Worm (Caenorhabditis elegans) whole organism, dauer: ENCODE results near the gene cyp-29A4.

Experiments
- unc-62 ChIP-seq: sonication (generic microtip); optimal IDR thresholded peaks from 2 replicates; lab custom pipeline; 2017; ENCODE audit warnings: missing biosample characterization, missing genetic modification reagents, missing genetic modification characterization

cyp-29A4 gene

DNA sequence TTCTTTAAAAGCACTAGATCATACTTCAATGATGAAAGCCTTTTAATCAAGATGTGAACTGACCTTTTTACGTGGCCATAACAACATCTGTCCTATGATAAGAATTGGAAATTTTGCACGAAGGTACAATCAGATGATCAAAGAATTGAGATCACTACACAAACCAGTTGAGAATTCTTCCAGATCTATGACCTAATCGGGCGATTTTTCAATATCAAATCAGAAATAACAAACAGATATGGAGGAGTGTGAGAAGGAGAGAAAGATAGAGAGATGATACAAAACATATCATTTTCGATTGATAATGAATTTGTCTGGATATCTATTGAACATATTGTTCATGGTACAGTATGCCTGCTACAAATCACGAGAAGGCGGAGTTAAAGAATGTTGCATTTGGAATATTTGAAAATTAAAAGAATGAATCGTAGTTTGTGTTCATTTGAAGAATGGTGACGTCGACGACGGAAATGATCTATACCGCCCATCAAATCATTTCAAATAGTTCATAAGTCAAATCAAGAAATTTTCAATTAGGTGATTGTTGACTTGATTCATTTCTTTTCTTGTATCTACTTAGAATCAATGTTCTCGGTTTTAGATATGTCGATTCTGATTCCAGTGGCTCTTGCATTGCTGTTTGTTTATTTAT is at the start of gene cyp-29A4:
Gene cyp-29A4, plus strand, starts transcription at position 602 of the 652 bp plus-strand sequence.
- no peak for TF ChIP-seq unc-62 (GFP tag; lab: Kevin White, UChicago)

- no peak for TF ChIP-seq unc-62 (GFP tag; lab: Kevin White, UChicago)
Measured at ce11 chrV:9608256-9608655, 46.3 kb upstream of the cyp-29A4 start, which contains the start of gene dop-2. TSS of gene dop-2 (plus strand) at chrV:9608556.

DNA sequence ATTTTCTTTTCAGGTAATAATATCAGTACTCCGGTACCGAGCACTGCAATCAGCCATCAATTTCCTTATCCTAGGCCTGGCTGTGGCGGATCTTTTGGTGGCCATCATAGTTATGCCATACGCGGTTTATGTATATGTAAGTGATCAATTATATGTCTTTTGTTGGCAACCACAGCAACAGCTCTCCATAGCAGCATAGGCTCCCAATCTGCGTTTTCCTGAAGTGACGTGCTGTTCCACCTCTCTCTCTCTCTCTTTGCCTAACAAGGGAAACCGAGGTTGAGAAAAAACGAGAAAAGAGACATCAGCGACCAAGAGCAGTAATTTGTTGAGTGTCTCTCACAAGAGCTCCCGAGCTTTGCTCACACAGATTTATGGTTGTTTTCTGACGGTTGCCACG is 45.3 kb upstream of the cyp-29A4 start:
- TF ChIP-seq unc-62 (GFP tag; lab: Kevin White, UChicago) = no peak

DNA sequence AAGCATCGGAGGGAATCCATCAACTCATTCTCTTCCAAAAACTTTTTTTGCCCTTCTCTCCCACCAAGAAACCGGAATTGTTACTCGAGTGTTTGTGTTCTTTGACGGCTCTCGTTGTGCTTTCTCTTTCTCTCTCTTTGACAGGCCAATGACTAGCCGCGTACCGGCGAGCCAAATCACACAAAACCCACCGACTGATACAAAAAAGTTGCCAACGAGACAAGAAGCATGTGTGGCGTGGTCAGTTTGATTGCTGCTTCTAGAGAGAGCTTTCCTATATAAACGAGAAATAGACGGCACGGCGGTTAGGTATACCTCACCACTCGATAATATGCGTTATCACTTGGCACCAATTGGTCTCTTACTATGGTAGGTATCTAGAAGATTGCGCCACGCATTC is 38.8 kb upstream of the cyp-29A4 start, which contains the start of gene pqn-63:
Gene pqn-63, plus strand, starts transcription at position 307 of the 400 bp plus-strand sequence.
- no peak for TF ChIP-seq unc-62 (GFP tag; lab: Kevin White, UChicago)

DNA sequence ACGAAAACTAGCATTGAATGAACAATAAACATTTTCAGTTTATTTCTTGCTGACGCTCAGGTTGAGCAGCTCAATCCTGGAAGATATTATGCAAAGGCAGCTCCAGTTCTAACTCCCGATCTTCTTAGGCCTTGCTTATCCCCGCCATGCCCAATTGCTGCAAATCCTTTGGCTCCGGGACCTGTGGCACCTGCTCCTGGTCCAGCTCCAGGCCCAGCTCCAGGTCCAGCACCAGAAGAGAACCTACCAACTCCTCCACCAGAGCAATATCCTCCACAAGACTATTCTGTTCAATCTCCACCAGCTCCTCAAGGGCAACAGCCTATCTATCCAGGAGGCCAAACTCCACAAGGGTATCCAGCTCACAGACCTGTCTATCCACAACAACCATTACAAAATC is 38.4 kb upstream of the cyp-29A4 start:
- no peak for TF ChIP-seq unc-62 (GFP tag; lab: Kevin White, UChicago)

- TF ChIP-seq unc-62 (GFP tag; lab: Kevin White, UChicago) = no peak
Measured at ce11 chrV:9616687-9617086, 37.9 kb upstream of the cyp-29A4 start.

DNA sequence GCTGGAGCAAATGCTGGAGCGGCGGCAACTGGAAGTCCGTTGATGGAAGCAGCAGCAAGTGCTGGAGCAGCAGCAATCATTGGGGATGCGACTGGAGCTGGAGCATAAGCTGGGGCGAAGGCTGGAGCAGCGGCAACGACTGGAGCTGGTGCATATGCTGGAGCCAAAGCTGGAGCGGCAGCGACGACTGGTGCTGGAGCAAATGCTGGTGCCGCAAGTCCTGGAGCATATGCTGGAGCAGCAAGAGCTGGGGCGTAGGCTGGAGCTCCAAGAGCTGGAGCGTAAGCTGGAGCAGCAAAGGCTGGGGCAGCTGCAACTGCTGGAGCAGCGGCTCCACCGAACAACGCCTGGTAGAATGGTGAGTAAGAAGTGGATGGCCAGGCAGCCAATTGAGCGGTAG is 36.1 kb upstream of the cyp-29A4 start:
- no peak for TF ChIP-seq unc-62 (GFP tag; lab: Kevin White, UChicago)

DNA sequence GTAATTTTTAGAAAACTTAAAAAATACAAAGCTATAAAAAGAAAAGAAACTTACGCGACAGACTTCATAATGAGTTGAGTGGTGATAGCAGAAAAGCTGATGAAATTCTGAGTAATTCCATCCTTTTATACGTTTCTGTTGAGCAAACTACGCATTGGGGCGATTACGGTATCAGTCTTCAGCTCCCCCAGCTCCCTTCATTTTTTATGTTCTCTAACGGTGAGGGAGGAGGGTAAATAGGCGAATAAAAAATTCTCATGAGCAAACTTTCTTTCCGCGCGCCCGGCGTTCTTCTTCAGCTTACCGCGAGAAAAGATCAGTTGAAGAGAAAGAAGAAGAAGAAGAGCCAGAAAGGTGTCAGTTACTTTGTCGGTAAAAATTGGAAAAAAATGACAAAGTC is 35.6 kb upstream of the cyp-29A4 start, which contains the start of gene idpc-7:
Gene idpc-7, minus strand, starts transcription at position 101 of the 400 bp plus-strand sequence.
- no peak for TF ChIP-seq unc-62 (GFP tag; lab: Kevin White, UChicago)

DNA sequence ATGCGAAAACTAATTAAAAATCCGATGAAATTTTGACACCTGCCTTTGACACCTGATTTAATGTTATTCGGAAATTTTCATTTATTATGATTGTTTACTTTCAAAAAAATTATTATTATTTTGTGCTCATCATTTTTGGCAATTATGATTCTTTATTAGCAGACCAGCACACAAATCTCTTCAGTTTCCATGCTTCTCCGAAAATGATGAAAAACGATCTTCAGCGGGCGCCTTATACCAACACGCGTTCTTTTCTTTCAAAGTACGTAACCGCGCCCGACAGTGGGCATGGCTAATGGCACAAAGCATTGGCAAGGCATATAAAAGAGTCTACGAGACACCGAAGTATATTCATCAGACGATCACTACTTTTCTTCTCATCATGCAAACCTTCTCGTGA is 34.7 kb upstream of the cyp-29A4 start, which contains the start of gene idpc-6:
Gene idpc-6, plus strand, starts transcription at position 301 of the 400 bp plus-strand sequence.
- TF ChIP-seq unc-62 (GFP tag; lab: Kevin White, UChicago) = no peak

- TF ChIP-seq unc-62 (GFP tag; lab: Kevin White, UChicago) = no peak
Measured at ce11 chrV:9620417-9620816, 34.1 kb upstream of the cyp-29A4 start.

DNA sequence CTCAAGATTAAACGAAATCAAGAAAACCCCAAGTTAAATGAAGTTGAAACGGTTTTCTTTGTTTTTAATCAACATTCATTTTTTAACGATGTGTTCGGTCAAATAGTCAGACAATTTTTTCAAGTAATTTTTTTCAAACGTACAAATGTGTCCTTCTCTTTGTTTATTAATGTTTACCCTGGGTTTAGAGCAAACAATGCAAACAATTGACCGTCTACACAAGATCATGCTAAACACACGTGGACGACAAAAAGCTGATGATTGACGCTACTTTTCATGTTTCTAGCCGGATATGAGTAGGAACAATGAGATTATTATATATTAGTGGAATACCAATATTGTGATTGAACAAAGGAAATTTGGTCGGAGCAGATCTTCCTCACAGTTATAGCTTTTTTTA is 33.1 kb upstream of the cyp-29A4 start:
- TF ChIP-seq unc-62 (GFP tag; lab: Kevin White, UChicago) = no peak

- no peak for TF ChIP-seq unc-62 (GFP tag; lab: Kevin White, UChicago)
Measured at ce11 chrV:9622834-9623233, 31.7 kb upstream of the cyp-29A4 start, which contains the start of gene idpc-5. TSS of gene idpc-5 (minus strand) at chrV:9622934.

ce11 chrV:9625122-9625521 is 29.4 kb upstream of the cyp-29A4 start, which contains the start of gene idpc-4:
TSS of gene idpc-4 (plus strand) at chrV:9625422.
- TF ChIP-seq unc-62 (GFP tag; lab: Kevin White, UChicago) = no peak

ce11 chrV:9625604-9626446 is 28.7 kb upstream of the cyp-29A4 start, which contains the start of gene T06E4.7:
TSS of gene T06E4.7 (plus strand) at chrV:9626396.
- TF ChIP-seq unc-62 (GFP tag; lab: Kevin White, UChicago) = no peak

DNA sequence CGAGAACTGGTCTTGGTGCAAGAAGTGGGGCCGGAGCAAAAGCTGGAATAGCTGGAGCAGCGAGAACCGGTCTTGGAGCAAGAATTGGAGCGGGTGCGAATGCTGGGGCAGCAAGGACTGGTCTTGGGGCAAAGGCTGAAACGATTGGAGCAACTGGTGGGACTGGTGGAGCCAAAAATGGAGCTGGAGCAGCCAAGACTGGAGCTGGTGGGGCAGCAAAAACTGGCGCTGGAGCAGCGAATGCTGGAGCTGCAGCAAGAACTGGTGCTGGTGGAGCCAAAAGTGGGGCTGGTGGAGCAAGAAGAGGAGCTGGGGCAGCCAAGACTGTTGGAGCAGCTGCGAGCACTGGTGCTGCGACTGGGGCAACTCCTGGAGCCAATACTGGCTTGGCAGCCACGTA is 26.0 kb upstream of the cyp-29A4 start:
- TF ChIP-seq unc-62 (GFP tag; lab: Kevin White, UChicago) = no peak

ce11 chrV:9629114-9629513 is 25.4 kb upstream of the cyp-29A4 start, which contains the start of gene idpc-3:
TSS of gene idpc-3 (minus strand) at chrV:9629214.
- no peak for TF ChIP-seq unc-62 (GFP tag; lab: Kevin White, UChicago)
